Worm (Caenorhabditis elegans) whole organism, early embryonic: ENCODE data around the gene T20B3.14.

Source experiments
- B0310.2 ChIP-seq: sonication (generic microtip); optimal IDR thresholded peaks from 2 replicates; lab custom pipeline; 2016; ENCODE audit warnings: mild to moderate bottlenecking, missing genetic modification characterization, missing compliant biosample characterization
- hmbx-1 ChIP-seq: sonication (generic microtip); optimal IDR thresholded peaks from 2 replicates; lab custom pipeline; 2016; ENCODE audit warnings: mild to moderate bottlenecking, missing genetic modification characterization, missing compliant biosample characterization

DNA sequence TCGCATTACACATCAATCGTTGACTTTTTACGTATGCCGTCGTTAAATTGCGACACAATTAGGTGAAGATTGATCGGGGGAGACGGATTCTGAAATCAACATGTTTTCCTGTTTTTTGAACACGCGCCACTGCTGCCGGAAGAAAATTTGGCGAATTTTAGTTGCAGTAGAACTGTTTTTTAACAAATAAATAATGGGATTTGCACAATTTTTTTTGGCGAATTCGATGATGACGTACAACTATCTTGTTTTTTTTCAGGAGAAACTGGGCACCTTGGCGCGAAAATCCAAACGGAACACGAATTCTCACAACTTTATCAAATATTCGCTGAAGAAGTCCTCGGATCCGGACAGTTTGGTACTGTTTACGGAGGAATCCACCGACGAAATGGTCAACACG lies 35.1 kb downstream of the T20B3.14 start:
- TF ChIP-seq hmbx-1 (tag; lab: Kevin White, UChicago) (no peak), B0310.2 (tag; lab: Kevin White, UChicago) (no peak)
